Worm (Caenorhabditis elegans) whole organism, mixed stage, embryonic: Measurements from ENCODE around the gene gap-1.

Experiments
- blmp-1 ChIP-seq: fragments of 150-350 bp; optimal IDR thresholded peaks from 2 replicates; lab custom pipeline; 2014; ENCODE audit warnings: missing biosample characterization, missing genetic modification characterization
- hlh-1 ChIP-seq: fragments of 150-350 bp; optimal IDR thresholded peaks from 2 replicates; lab custom pipeline; 2014; ENCODE audit warnings: missing biosample characterization, missing genetic modification reagents, missing genetic modification characterization
- mls-2 ChIP-seq: sonication (generic microtip); optimal IDR thresholded peaks from 2 replicates; lab custom pipeline; 2016; ENCODE audit warnings: mild to moderate bottlenecking, missing genetic modification characterization, moderate library complexity, missing compliant biosample characterization
- nhr-12 ChIP-seq: fragments of 150-350 bp; optimal IDR thresholded peaks from 2 replicates; lab custom pipeline; 2014; ENCODE audit warnings: missing biosample characterization, missing genetic modification characterization
- nhr-76 ChIP-seq: sonication (generic microtip); optimal IDR thresholded peaks from 2 replicates; lab custom pipeline; 2017; ENCODE audit warnings: missing biosample characterization, missing genetic modification characterization
- snpc-4 ChIP-seq: fragments of 150-350 bp; optimal IDR thresholded peaks from 2 replicates; lab custom pipeline; 2014; ENCODE audit warnings: missing biosample characterization, missing genetic modification characterization
- unc-39 ChIP-seq: fragments of 150-350 bp; optimal IDR thresholded peaks from 2 replicates; lab custom pipeline; 2014; ENCODE audit warnings: missing biosample characterization, missing genetic modification characterization
- ztf-11 ChIP-seq: fragments of 150-350 bp; optimal IDR thresholded peaks from 2 replicates; lab custom pipeline; 2014; ENCODE audit warnings: missing biosample characterization, missing genetic modification characterization

- TF ChIP-seq nhr-76 (tag; lab: Kevin White, UChicago): no peak
- no peak for TF ChIP-seq ztf-11 (tag; lab: Kevin White, UChicago)
- TF ChIP-seq snpc-4 (tag; lab: Kevin White, UChicago): no peak
- no peak for TF ChIP-seq nhr-12 (tag; lab: Kevin White, UChicago)
- no peak for TF ChIP-seq hlh-1 (tag; lab: Kevin White, UChicago)
- no peak for TF ChIP-seq unc-39
- no peak for TF ChIP-seq blmp-1
- no peak for TF ChIP-seq mls-2 (tag; lab: Kevin White, UChicago)
Measured at ce11 chrX:2180588-2180987, 11.7 kb upstream of the gap-1 start, which contains the start of gene F48B9.1.
